Worm (Caenorhabditis elegans) whole organism, midembryonic: ENCODE data around the gene F22F7.3.

ENCODE experiments used
- cog-1 ChIP-seq: sonication (generic microtip); optimal IDR thresholded peaks from 2 replicates; lab custom pipeline; 2016; ENCODE audit warnings: missing genetic modification characterization, missing compliant biosample characterization
- flt-1 ChIP-seq: fragments of 200-800 bp; sonication (Bioruptor generic); IDR thresholded peaks from 2 replicates; pipeline ENCODE4 v1.3.6; 2022; ENCODE audit warnings: missing genetic modification characterization, missing compliant biosample characterization
- klf-2 ChIP-seq: fragments of 200-800 bp; sonication (Bioruptor generic); conservative IDR thresholded peaks from 2 replicates; pipeline ENCODE4 v1.3.6; 2022; ENCODE audit warnings: missing genetic modification reagents, missing genetic modification characterization, missing compliant biosample characterization
- med-1 ChIP-seq: sonication (generic microtip); optimal IDR thresholded peaks from 2 replicates; lab custom pipeline; 2017; ENCODE audit warnings: missing genetic modification characterization, mild to moderate bottlenecking, missing compliant biosample characterization, antibody characterized with exemption, missing genetic modification reagents; ENCODE audit not compliant: insufficient read depth
- tab-1 ChIP-seq: fragments of 200-800 bp; sonication (Bioruptor generic); IDR thresholded peaks from 2 replicates; pipeline ENCODE4 v1.3.6; 2022; ENCODE audit warnings: missing genetic modification characterization, missing compliant biosample characterization
- ztf-23 ChIP-seq: fragments of 200-800 bp; sonication (Bioruptor generic); IDR thresholded peaks from 2 replicates; pipeline ENCODE4 v1.3.6; 2022; ENCODE audit warnings: missing genetic modification reagents, missing genetic modification characterization, missing compliant biosample characterization
- ztf-29 ChIP-seq: fragments of 200-800 bp; sonication (Bioruptor generic); IDR thresholded peaks from 2 replicates; pipeline ENCODE4 v1.3.6; 2022; ENCODE audit warnings: missing genetic modification reagents, missing genetic modification characterization, missing compliant biosample characterization

DNA sequence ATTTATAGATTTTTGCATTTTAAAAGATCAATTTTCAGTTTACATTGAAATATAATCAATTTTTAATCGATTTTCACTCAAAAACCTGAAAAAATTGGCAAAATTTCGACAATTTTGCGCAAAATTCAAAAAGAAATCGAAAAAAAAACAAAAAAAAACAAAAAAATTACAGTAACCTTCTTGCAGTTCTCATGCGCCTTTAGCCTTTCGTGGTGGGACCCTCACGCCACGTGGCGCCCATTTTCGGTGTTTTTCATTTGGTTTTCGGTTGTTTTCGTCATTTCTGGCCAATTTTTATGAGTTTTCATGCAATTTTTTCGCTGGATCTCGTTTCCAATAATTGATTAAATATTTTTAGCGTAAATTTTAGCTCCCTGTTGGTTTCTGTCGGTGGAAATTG, 43.0 kb upstream of the F22F7.3 start:
- no peak for TF ChIP-seq flt-1 (GFP tag; lab: Robert Waterston, UW)
- no peak for TF ChIP-seq ztf-23 (GFP tag; lab: Robert Waterston, UW)
- no peak for TF ChIP-seq ztf-29 (GFP tag; lab: Robert Waterston, UW)
- TF ChIP-seq cog-1 (tag; lab: Kevin White, UChicago) = no peak
- TF ChIP-seq med-1 (GFP tag; lab: Kevin White, UChicago) = no peak
- no peak for TF ChIP-seq klf-2 (GFP tag; lab: Robert Waterston, UW)
- no peak for TF ChIP-seq tab-1 (GFP tag; lab: Robert Waterston, UW)
